Fruit fly (Drosophila melanogaster) whole organism, prepupa: Measurements from ENCODE around the gene SP555.

Source experiments
- CG3919 ChIP-seq: fragments of 200-800 bp; sonication (Bioruptor generic); optimal IDR thresholded peaks from 3 replicates; lab custom pipeline; 2016; ENCODE audit warnings: missing biosample characterization, missing genetic modification characterization
- pdm3 ChIP-seq: fragments of 200-800 bp; sonication (Bioruptor generic); optimal IDR thresholded peaks from 3 replicates; lab custom pipeline; 2016; ENCODE audit warnings: missing biosample characterization, missing genetic modification characterization

DNA sequence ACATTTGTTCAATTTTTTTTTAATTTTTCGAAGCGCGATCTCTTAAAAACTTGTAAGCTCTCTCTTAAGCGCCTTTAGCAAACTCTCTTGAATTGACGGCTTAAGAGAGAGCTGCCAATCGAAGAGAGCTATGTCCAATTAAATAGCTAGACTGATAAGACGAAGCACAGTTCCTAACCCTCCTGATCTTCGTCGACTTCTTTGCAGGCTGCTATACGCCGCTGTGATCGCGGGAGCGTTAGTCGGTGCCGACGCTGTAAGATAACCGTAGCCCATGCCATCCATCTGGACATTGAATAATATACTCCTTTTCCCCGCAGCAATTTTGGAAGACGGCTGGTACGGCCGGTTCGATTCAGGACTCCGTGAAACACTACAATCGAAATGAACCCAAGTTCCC is 7.0 kb upstream of the SP555 start:
- TF ChIP-seq CG3919 (GFP tag; lab: Kevin White, UChicago) (no peak), pdm3 (GFP tag; lab: Kevin White, UChicago) (no peak)
